Worm (Caenorhabditis elegans) whole organism, young adult: Measurements from ENCODE around the gene Y48A6B.3.

Experiments used
- B0035.1 ChIP-seq: sonication (generic microtip); optimal IDR thresholded peaks from 2 replicates; lab custom pipeline; 2016; ENCODE audit warnings: missing genetic modification characterization, mild to moderate bottlenecking, missing compliant biosample characterization, missing genotype, missing genetic modification reagents
- B0336.3 ChIP-seq: fragments of 200-800 bp; sonication (Bioruptor generic); IDR thresholded peaks from 2 replicates; pipeline ENCODE4 v1.3.6; 2022; ENCODE audit warnings: missing genetic modification characterization, missing compliant biosample characterization
- C06A6.2 ChIP-seq: fragments of 200-800 bp; sonication (Bioruptor generic); conservative IDR thresholded peaks from 2 replicates; pipeline ENCODE4 v1.3.6; 2022; ENCODE audit warnings: missing genetic modification characterization, missing compliant biosample characterization
- F10E7.11 ChIP-seq: sonication (generic microtip); optimal IDR thresholded peaks from 2 replicates; lab custom pipeline; 2017; ENCODE audit warnings: mild to moderate bottlenecking, missing genetic modification characterization, moderate library complexity, missing compliant biosample characterization
- F37B4.10 ChIP-seq: fragments of 200-800 bp; sonication (Bioruptor generic); IDR thresholded peaks from 2 replicates; pipeline ENCODE4 v1.3.6; 2022; ENCODE audit warnings: missing genetic modification characterization, missing compliant biosample characterization
- K11D2.4 ChIP-seq: fragments of 200-800 bp; sonication (Bioruptor generic); IDR thresholded peaks from 2 replicates; pipeline ENCODE4 v1.3.6; 2022; ENCODE audit warnings: missing genetic modification reagents, missing genetic modification characterization, missing compliant biosample characterization
- K12H6.12 ChIP-seq: fragments of 200-800 bp; sonication (Bioruptor generic); optimal IDR thresholded peaks from 2 replicates; lab custom pipeline; 2018; ENCODE audit warnings: mild to moderate bottlenecking, missing genetic modification characterization, missing compliant biosample characterization
- Y53G8AR.9 ChIP-seq: fragments of 200-800 bp; sonication (Bioruptor generic); conservative IDR thresholded peaks from 2 replicates; pipeline ENCODE4 v1.3.6; 2022; ENCODE audit warnings: missing genetic modification reagents, missing genetic modification characterization, missing compliant biosample characterization
- Y56A3A.18 ChIP-seq: fragments of 200-800 bp; sonication (Bioruptor generic); IDR thresholded peaks from 2 replicates; pipeline ENCODE4 v1.3.6; 2022; ENCODE audit warnings: missing genetic modification reagents, missing genetic modification characterization, missing compliant biosample characterization
- Y79H2A.3 ChIP-seq: fragments of 200-800 bp; sonication (Bioruptor generic); conservative IDR thresholded peaks from 2 replicates; pipeline ENCODE4 v1.3.6; 2022; ENCODE audit warnings: missing genetic modification reagents, missing genetic modification characterization, missing compliant biosample characterization
- Y95B8A.8 ChIP-seq: fragments of 200-800 bp; sonication (Bioruptor generic); IDR thresholded peaks from 2 replicates; pipeline ENCODE4 v1.3.6; 2022; ENCODE audit warnings: missing genetic modification reagents, missing genetic modification characterization, missing compliant biosample characterization
- ZK185.1 ChIP-seq: sonication (generic microtip); optimal IDR thresholded peaks from 2 replicates; lab custom pipeline; 2016; ENCODE audit warnings: mild to moderate bottlenecking, missing genetic modification characterization, missing compliant biosample characterization; ENCODE audit not compliant: poor library complexity, severe bottlenecking
- atf-7 ChIP-seq: sonication (generic microtip); optimal IDR thresholded peaks from 2 replicates; lab custom pipeline; 2017; ENCODE audit warnings: mild to moderate bottlenecking, missing genetic modification characterization, missing compliant biosample characterization
- attf-3 ChIP-seq: fragments of 200-800 bp; sonication (Bioruptor generic); conservative IDR thresholded peaks from 2 replicates; pipeline ENCODE4 v1.3.6; 2022; ENCODE audit warnings: missing genetic modification reagents, missing genetic modification characterization, missing compliant biosample characterization
- attf-5 ChIP-seq: fragments of 200-800 bp; sonication (Bioruptor generic); optimal IDR thresholded peaks from 2 replicates; lab custom pipeline; 2018; ENCODE audit warnings: mild to moderate bottlenecking, missing genetic modification characterization, missing compliant biosample characterization
- ceh-27 ChIP-seq: fragments of 200-800 bp; sonication (Bioruptor generic); optimal IDR thresholded peaks from 2 replicates; lab custom pipeline; 2018; ENCODE audit warnings: mild to moderate bottlenecking, missing genetic modification characterization, moderate library complexity, missing compliant biosample characterization
- ceh-40 ChIP-seq: fragments of 200-800 bp; sonication (Bioruptor generic); IDR thresholded peaks from 2 replicates; pipeline ENCODE4 v1.3.6; 2022; ENCODE audit warnings: missing genetic modification characterization, missing compliant biosample characterization
- chd-7 ChIP-seq: sonication (generic microtip); optimal IDR thresholded peaks from 2 replicates; lab custom pipeline; 2016; ENCODE audit warnings: mild to moderate bottlenecking, missing genetic modification characterization, moderate library complexity, missing compliant biosample characterization
- die-1 ChIP-seq: sonication (generic microtip); optimal IDR thresholded peaks from 2 replicates; lab custom pipeline; 2016; ENCODE audit warnings: missing genotype, mild to moderate bottlenecking, missing genetic modification characterization, missing compliant biosample characterization
- dpl-1 ChIP-seq: fragments of 150-350 bp; optimal IDR thresholded peaks from 2 replicates; lab custom pipeline; 2014; ENCODE audit warnings: missing biosample characterization, missing genetic modification reagents, missing genetic modification characterization
- egl-44 ChIP-seq: fragments of 200-800 bp; sonication (Bioruptor generic); IDR thresholded peaks from 2 replicates; pipeline ENCODE4 v1.3.6; 2022; ENCODE audit warnings: missing genetic modification reagents, missing genetic modification characterization, missing compliant biosample characterization
- ets-4 ChIP-seq: fragments of 200-800 bp; sonication (Bioruptor generic); optimal IDR thresholded peaks from 2 replicates; lab custom pipeline; 2018; ENCODE audit warnings: mild to moderate bottlenecking, missing genetic modification characterization, missing compliant biosample characterization
- fkh-3 ChIP-seq: sonication (generic microtip); optimal IDR thresholded peaks from 2 replicates; lab custom pipeline; 2016; ENCODE audit warnings: mild to moderate bottlenecking, missing genetic modification characterization, missing compliant biosample characterization
- hlh-12 ChIP-seq: sonication (generic microtip); optimal IDR thresholded peaks from 2 replicates; lab custom pipeline; 2016; ENCODE audit warnings: missing genetic modification characterization, missing compliant biosample characterization
- hmg-20 ChIP-seq: fragments of 200-800 bp; sonication (Bioruptor generic); IDR thresholded peaks from 2 replicates; pipeline ENCODE4 v1.3.6; 2022; ENCODE audit warnings: missing genetic modification reagents, missing genetic modification characterization, missing compliant biosample characterization
- hsf-1 ChIP-seq: fragments of 200-800 bp; sonication (Bioruptor generic); IDR thresholded peaks from 2 replicates; pipeline ENCODE4 v1.3.6; 2022; ENCODE audit warnings: missing genetic modification reagents, missing genetic modification characterization, missing compliant biosample characterization
- let-607 ChIP-seq, 2 experiments: fragments of 200-800 bp in 1 of 2; sonication (Bioruptor generic) in 1 of 2; sonication (generic microtip) in 1 of 2; optimal IDR thresholded peaks; 2 replicates each; lab custom pipeline; 2016 to 2018; ENCODE audit warnings: mild to moderate bottlenecking in 2 of 2, missing compliant biosample characterization in 2 of 2, missing genetic modification characterization in 2 of 2, moderate library complexity in 2 of 2, missing genotype in 1 of 2
- lir-1 ChIP-seq: fragments of 200-800 bp; sonication (Bioruptor generic); conservative IDR thresholded peaks from 2 replicates; pipeline ENCODE4 v1.3.6; 2022; ENCODE audit warnings: missing genetic modification reagents, missing genetic modification characterization, missing compliant biosample characterization
- madf-6 ChIP-seq: fragments of 200-800 bp; sonication (Bioruptor generic); IDR thresholded peaks from 2 replicates; pipeline ENCODE4 v1.3.6; 2022; ENCODE audit warnings: missing genetic modification reagents, missing genetic modification characterization, missing compliant biosample characterization
- mcd-1 ChIP-seq: fragments of 200-800 bp; sonication (Bioruptor generic); IDR thresholded peaks from 2 replicates; pipeline ENCODE4 v1.3.6; 2022; ENCODE audit warnings: missing genetic modification reagents, missing genetic modification characterization, missing compliant biosample characterization
- mel-28 ChIP-seq: sonication (generic microtip); optimal IDR thresholded peaks from 2 replicates; lab custom pipeline; 2016; ENCODE audit warnings: borderline replicate concordance, mild to moderate bottlenecking, missing genetic modification characterization, missing compliant biosample characterization
- mxl-1 ChIP-seq: sonication (generic microtip); optimal IDR thresholded peaks from 2 replicates; lab custom pipeline; 2016; ENCODE audit warnings: missing genetic modification characterization, missing compliant biosample characterization
- nfya-1 ChIP-seq: sonication (generic microtip); optimal IDR thresholded peaks from 2 replicates; lab custom pipeline; 2017; ENCODE audit warnings: antibody characterized with exemption, missing compliant biosample characterization, missing genetic modification characterization, borderline replicate concordance; ENCODE audit not compliant: insufficient read depth
- nhr-120 ChIP-seq: fragments of 200-800 bp; sonication (Bioruptor generic); IDR thresholded peaks from 2 replicates; pipeline ENCODE4 v1.3.6; 2022; ENCODE audit warnings: missing genetic modification characterization, missing compliant biosample characterization
- nhr-179 ChIP-seq: sonication (generic microtip); optimal IDR thresholded peaks from 2 replicates; lab custom pipeline; 2016; ENCODE audit warnings: mild to moderate bottlenecking, missing genetic modification characterization, missing compliant biosample characterization
- nhr-27 ChIP-seq: fragments of 200-800 bp; sonication (Bioruptor generic); optimal IDR thresholded peaks from 2 replicates; lab custom pipeline; 2018; ENCODE audit warnings: mild to moderate bottlenecking, missing genetic modification characterization, moderate library complexity, missing compliant biosample characterization
- nhr-80 ChIP-seq: sonication (generic microtip); optimal IDR thresholded peaks from 2 replicates; lab custom pipeline; 2016; ENCODE audit warnings: missing genetic modification characterization, missing compliant biosample characterization
- nhr-90 ChIP-seq: sonication (generic microtip); optimal IDR thresholded peaks from 2 replicates; lab custom pipeline; 2016; ENCODE audit warnings: missing genotype, mild to moderate bottlenecking, missing genetic modification characterization, missing compliant biosample characterization
- rcor-1 ChIP-seq: fragments of 200-800 bp; sonication (Bioruptor generic); IDR thresholded peaks from 2 replicates; pipeline ENCODE4 v1.3.6; 2022; ENCODE audit warnings: missing genetic modification reagents, missing genetic modification characterization, missing compliant biosample characterization
- sdz-38 ChIP-seq: sonication (generic microtip); optimal IDR thresholded peaks from 2 replicates; lab custom pipeline; 2016; ENCODE audit warnings: missing genotype, missing genetic modification characterization, missing compliant biosample characterization
- snpc-1.3 ChIP-seq: sonication (generic microtip); optimal IDR thresholded peaks from 2 replicates; lab custom pipeline; 2017; ENCODE audit warnings: missing genetic modification characterization, mild to moderate bottlenecking, missing compliant biosample characterization, antibody characterized with exemption, moderate library complexity, missing genotype, missing genetic modification reagents; ENCODE audit not compliant: insufficient read depth
- tlf-1 ChIP-seq: fragments of 200-800 bp; sonication (Bioruptor generic); optimal IDR thresholded peaks from 2 replicates; lab custom pipeline; 2018; ENCODE audit warnings: mild to moderate bottlenecking, missing genetic modification characterization, missing compliant biosample characterization
- unc-62 ChIP-seq: fragments of 150-350 bp; optimal IDR thresholded peaks from 2 replicates; lab custom pipeline; 2014; ENCODE audit warnings: missing biosample characterization, missing genetic modification reagents, missing genetic modification characterization
- zfh-2 ChIP-seq: fragments of 200-800 bp; sonication (Bioruptor generic); conservative IDR thresholded peaks from 2 replicates; pipeline ENCODE4 v1.3.6; 2022; ENCODE audit warnings: missing genetic modification reagents, missing genetic modification characterization, missing compliant biosample characterization
- ztf-18 ChIP-seq: sonication (generic microtip); optimal IDR thresholded peaks from 2 replicates; lab custom pipeline; 2016; ENCODE audit warnings: missing genotype, mild to moderate bottlenecking, missing genetic modification characterization, missing compliant biosample characterization
- ztf-22 ChIP-seq: fragments of 200-800 bp; sonication (Bioruptor generic); optimal IDR thresholded peaks from 2 replicates; lab custom pipeline; 2018; ENCODE audit warnings: mild to moderate bottlenecking, missing genetic modification characterization, moderate library complexity, missing compliant biosample characterization
- ztf-28 ChIP-seq: fragments of 200-800 bp; sonication (Bioruptor generic); IDR thresholded peaks from 2 replicates; pipeline ENCODE4 v1.3.6; 2022; ENCODE audit warnings: missing genetic modification reagents, missing genetic modification characterization, missing compliant biosample characterization
- ztf-3 ChIP-seq: fragments of 200-800 bp; sonication (Bioruptor generic); optimal IDR thresholded peaks from 2 replicates; lab custom pipeline; 2018; ENCODE audit warnings: mild to moderate bottlenecking, missing genetic modification characterization, missing compliant biosample characterization

Y48A6B.3 gene

ce11 chrIII:10989491-10990032, 18.5 kb upstream of the Y48A6B.3 start (continued):
- TF ChIP-seq let-607 (tag; optimal IDR thresholded peaks at IDR 0.05; lab: Kevin White, UChicago) = peak; percentile 84 to 89
- peak; percentile 96 for TF ChIP-seq atf-7 (tag; lab: Kevin White, UChicago)
- peak; percentile 95 for TF ChIP-seq ceh-27
- TF ChIP-seq mxl-1 (tag; lab: Kevin White, UChicago) = peak; percentile 97
- peak; percentile 91; the same call in 1 of the 2 replicates for TF ChIP-seq ztf-28 (GFP tag; lab: Robert Waterston, UW)
- peak; percentile 97 for TF ChIP-seq egl-44 (GFP tag; lab: Robert Waterston, UW)
- TF ChIP-seq lir-1 (GFP tag; lab: Robert Waterston, UW) = peak; percentile 90
- no peak for TF ChIP-seq unc-62
- TF ChIP-seq nhr-90 = peak; percentile 94
- peak; percentile 95 for TF ChIP-seq rcor-1
- peak; percentile 86 for TF ChIP-seq madf-6 (GFP tag; lab: Robert Waterston, UW)
- peak; percentile 97 for TF ChIP-seq chd-7 (tag; lab: Kevin White, UChicago)
- peak; percentile 81; the same call in 1 of the 2 replicates for TF ChIP-seq ceh-40 (GFP tag; lab: Robert Waterston, UW)
- TF ChIP-seq attf-3 (GFP tag; lab: Robert Waterston, UW) = peak; percentile 67
- peak; percentile 91 for TF ChIP-seq hlh-12 (tag; lab: Kevin White, UChicago)
- no peak for TF ChIP-seq nfya-1 (tag; lab: Kevin White, UChicago)
- peak; percentile 94 for TF ChIP-seq snpc-1.3 (tag; lab: Kevin White, UChicago)
- peak; percentile 91 for TF ChIP-seq ztf-22
- peak; percentile 93 for TF ChIP-seq fkh-3 (tag; lab: Kevin White, UChicago)
- TF ChIP-seq B0035.1 (tag; lab: Kevin White, UChicago) = peak; percentile 90
- peak; percentile 97 for TF ChIP-seq die-1
- TF ChIP-seq Y53G8AR.9 = peak; percentile 92
- peak; percentile 91 for TF ChIP-seq tlf-1 (GFP tag; lab: Kevin White, UChicago)
- TF ChIP-seq Y95B8A.8 = peak; percentile 84
- TF ChIP-seq C06A6.2 = peak; percentile 92
- TF ChIP-seq attf-5 (GFP tag; lab: Kevin White, UChicago) = peak; percentile 93
- TF ChIP-seq ZK185.1 (tag; lab: Kevin White, UChicago) = peak; percentile 96
- TF ChIP-seq F10E7.11 (tag; lab: Kevin White, UChicago) = peak; percentile 95
- TF ChIP-seq Y56A3A.18 (GFP tag; lab: Robert Waterston, UW) = peak; percentile 98
- TF ChIP-seq nhr-80 (tag; lab: Kevin White, UChicago) = peak; percentile 50
- peak; percentile 83 for TF ChIP-seq ztf-18 (tag; lab: Kevin White, UChicago)
- peak; percentile 89; the same call in 1 of the 2 replicates for TF ChIP-seq F37B4.10 (GFP tag; lab: Robert Waterston, UW)
- TF ChIP-seq sdz-38 = peak; percentile 72
- TF ChIP-seq K12H6.12 (tag; lab: Kevin White, UChicago) = peak; percentile 96
- peak; percentile 95 for TF ChIP-seq mcd-1 (GFP tag; lab: Robert Waterston, UW)
- TF ChIP-seq mel-28 (tag; lab: Kevin White, UChicago) = peak; percentile 90
- TF ChIP-seq nhr-27 (tag; lab: Kevin White, UChicago) = peak; percentile 88
- TF ChIP-seq nhr-120 (GFP tag; lab: Robert Waterston, UW) = peak; percentile 90
- peak; percentile 80 for TF ChIP-seq nhr-179 (tag; lab: Kevin White, UChicago)
- peak; percentile 91 for TF ChIP-seq ztf-3 (GFP tag; lab: Kevin White, UChicago)
- TF ChIP-seq dpl-1 = peak; percentile 44
- peak; percentile 94 for TF ChIP-seq hmg-20
- TF ChIP-seq ets-4 (GFP tag; lab: Kevin White, UChicago) = peak; percentile 90
- peak; percentile 98 for TF ChIP-seq B0336.3
- TF ChIP-seq hsf-1 = peak; percentile 79
- TF ChIP-seq Y79H2A.3 = peak; percentile 93
- peak; percentile 95 for TF ChIP-seq K11D2.4
- TF ChIP-seq zfh-2 (GFP tag; lab: Robert Waterston, UW) = peak; percentile 94
